Worm (Caenorhabditis elegans) whole organism, L4 larva: ENCODE data around the gene nlp-34.

Source experiments
- F49E8.2 ChIP-seq: sonication (generic microtip); optimal IDR thresholded peaks from 2 replicates; lab custom pipeline; 2016; ENCODE audit warnings: missing compliant biosample characterization, mild to moderate bottlenecking, missing genetic modification characterization, borderline replicate concordance
- T20F7.1 ChIP-seq: fragments of 200-800 bp; sonication (Bioruptor generic); optimal IDR thresholded peaks from 2 replicates; lab custom pipeline; 2018; ENCODE audit warnings: mild to moderate bottlenecking, missing genetic modification characterization, missing compliant biosample characterization
- T26A8.4 ChIP-seq: fragments of 200-800 bp; sonication (Bioruptor generic); IDR thresholded peaks from 2 replicates; pipeline ENCODE4 v1.3.6; 2022; ENCODE audit warnings: missing genetic modification characterization, missing compliant biosample characterization
- ZK337.2 ChIP-seq: fragments of 200-800 bp; sonication (Bioruptor generic); IDR thresholded peaks from 2 replicates; pipeline ENCODE4 v1.3.6; 2022; ENCODE audit warnings: missing genetic modification reagents, missing genetic modification characterization, missing compliant biosample characterization
- aly-2 ChIP-seq: sonication (generic microtip); optimal IDR thresholded peaks from 2 replicates; lab custom pipeline; 2018; ENCODE audit warnings: missing biosample characterization, missing genetic modification characterization
- ama-1 ChIP-seq: fragments of 150-350 bp; optimal IDR thresholded peaks from 2 replicates; lab custom pipeline; 2014; ENCODE audit warnings: inconsistent platforms, mixed read lengths
- ceh-20 ChIP-seq: fragments of 200-800 bp; sonication (Bioruptor generic); IDR thresholded peaks from 2 replicates; pipeline ENCODE4 v1.3.6; 2022; ENCODE audit warnings: missing genetic modification reagents, missing genetic modification characterization, missing compliant biosample characterization
- ceh-62 ChIP-seq: sonication (generic microtip); optimal IDR thresholded peaks from 2 replicates; lab custom pipeline; 2017; ENCODE audit warnings: missing biosample characterization, missing genetic modification characterization
- ceh-82 ChIP-seq: sonication (generic microtip); optimal IDR thresholded peaks from 2 replicates; lab custom pipeline; 2017; ENCODE audit warnings: missing biosample characterization, missing genetic modification characterization
- ctbp-1 ChIP-seq: fragments of 200-800 bp; sonication (Bioruptor generic); IDR thresholded peaks from 2 replicates; pipeline ENCODE4 v1.3.6; 2022; ENCODE audit warnings: missing genetic modification reagents, missing genetic modification characterization, missing compliant biosample characterization
- daf-19 ChIP-seq: fragments of 200-800 bp; sonication (Bioruptor generic); conservative IDR thresholded peaks from 2 replicates; pipeline ENCODE4 v1.3.6; 2022; ENCODE audit warnings: missing genetic modification characterization, missing compliant biosample characterization
- daf-8 ChIP-seq: fragments of 200-800 bp; sonication (Bioruptor generic); IDR thresholded peaks from 2 replicates; pipeline ENCODE4 v1.3.6; 2022; ENCODE audit warnings: missing genetic modification characterization, missing compliant biosample characterization
- dmd-6 ChIP-seq: fragments of 200-800 bp; sonication (Bioruptor generic); IDR thresholded peaks from 2 replicates; pipeline ENCODE4 v1.3.6; 2022; ENCODE audit warnings: missing genetic modification reagents, missing genetic modification characterization, missing compliant biosample characterization
- dmd-8 ChIP-seq: fragments of 200-800 bp; sonication (Bioruptor generic); IDR thresholded peaks from 2 replicates; pipeline ENCODE4 v1.3.6; 2022; ENCODE audit warnings: missing genetic modification characterization, missing compliant biosample characterization
- hif-1 ChIP-seq, 2 experiments: sonication (generic microtip); optimal IDR thresholded peaks; 2 replicates each; lab custom pipeline; 2016 to 2017; ENCODE audit warnings: missing compliant biosample characterization in 2 of 2, missing genetic modification characterization in 2 of 2, missing genetic modification reagents in 2 of 2, missing genotype in 2 of 2, mild to moderate bottlenecking in 1 of 2
- hlh-11 ChIP-seq: fragments of 200-800 bp; sonication (Bioruptor generic); optimal IDR thresholded peaks from 2 replicates; lab custom pipeline; 2018; ENCODE audit warnings: mild to moderate bottlenecking, missing genetic modification characterization, missing compliant biosample characterization
- lim-7 ChIP-seq: fragments of 200-800 bp; sonication (Bioruptor generic); IDR thresholded peaks from 2 replicates; pipeline ENCODE4 v1.3.6; 2022; ENCODE audit warnings: missing genetic modification characterization, missing compliant biosample characterization
- lin-1 ChIP-seq: fragments of 200-800 bp; sonication (Bioruptor generic); IDR thresholded peaks from 2 replicates; pipeline ENCODE4 v1.3.6; 2022; ENCODE audit warnings: missing genetic modification reagents, missing genetic modification characterization, missing compliant biosample characterization
- lin-13 ChIP-seq: fragments of 150-350 bp; optimal IDR thresholded peaks from 2 replicates; lab custom pipeline; 2014; ENCODE audit warnings: missing biosample characterization, missing genetic modification reagents, missing genetic modification characterization
- lin-29 ChIP-seq: fragments of 200-800 bp; sonication (Bioruptor generic); IDR thresholded peaks from 2 replicates; pipeline ENCODE4 v1.3.6; 2022; ENCODE audit warnings: missing genetic modification reagents, missing genetic modification characterization, missing compliant biosample characterization
- lin-39 ChIP-seq: fragments of 150-350 bp; optimal IDR thresholded peaks from 2 replicates; lab custom pipeline; 2014; ENCODE audit warnings: missing biosample characterization, missing genetic modification reagents, missing genetic modification characterization
- madf-5 ChIP-seq, 2 experiments: fragments of 200-800 bp; sonication (Bioruptor generic); IDR thresholded peaks; 2 replicates each; pipeline ENCODE4 v1.3.6; 2022; ENCODE audit warnings: missing compliant biosample characterization in 2 of 2, missing genetic modification characterization in 2 of 2
- mdl-1 ChIP-seq, 2 experiments: fragments of 150-350 bp in 1 of 2; sonication (generic microtip) in 1 of 2; optimal IDR thresholded peaks; 2 replicates each; lab custom pipeline; 2014 to 2017; ENCODE audit warnings: missing biosample characterization in 2 of 2, missing genetic modification characterization in 2 of 2
- nhr-10 ChIP-seq: fragments of 150-350 bp; optimal IDR thresholded peaks from 2 replicates; lab custom pipeline; 2014; ENCODE audit warnings: missing biosample characterization, missing genetic modification characterization
- nhr-237 ChIP-seq: sonication (generic microtip); optimal IDR thresholded peaks from 2 replicates; lab custom pipeline; 2017; ENCODE audit warnings: missing biosample characterization, missing genetic modification characterization
- nhr-41 ChIP-seq: fragments of 200-800 bp; sonication (Bioruptor generic); IDR thresholded peaks from 2 replicates; pipeline ENCODE4 v1.3.6; 2022; ENCODE audit warnings: missing genetic modification reagents, missing genetic modification characterization, missing compliant biosample characterization
- nhr-42 ChIP-seq: fragments of 200-800 bp; sonication (Bioruptor generic); IDR thresholded peaks from 2 replicates; pipeline ENCODE4 v1.3.6; 2022; ENCODE audit warnings: missing genetic modification characterization, missing compliant biosample characterization
- nhr-48 ChIP-seq: sonication (generic microtip); optimal IDR thresholded peaks from 2 replicates; lab custom pipeline; 2016; ENCODE audit warnings: mild to moderate bottlenecking, missing genetic modification characterization, missing compliant biosample characterization
- php-3 ChIP-seq: fragments of 200-800 bp; sonication (Bioruptor generic); IDR thresholded peaks from 2 replicates; pipeline ENCODE4 v1.3.6; 2022; ENCODE audit warnings: missing genetic modification reagents, missing genetic modification characterization, missing compliant biosample characterization
- pqm-1 ChIP-seq: sonication (generic microtip); optimal IDR thresholded peaks from 2 replicates; lab custom pipeline; 2017; ENCODE audit warnings: missing biosample characterization, missing genetic modification characterization
- skn-1 ChIP-seq: fragments of 150-350 bp; optimal IDR thresholded peaks from 2 replicates; lab custom pipeline; 2014; ENCODE audit warnings: missing biosample characterization, missing genetic modification characterization
- snpc-1.2 ChIP-seq: fragments of 200-800 bp; sonication (Bioruptor generic); IDR thresholded peaks from 2 replicates; pipeline ENCODE4 v1.3.6; 2022; ENCODE audit warnings: missing genetic modification reagents, missing genetic modification characterization, missing compliant biosample characterization
- snpc-4 ChIP-seq: fragments of 150-350 bp; optimal IDR thresholded peaks from 2 replicates; lab custom pipeline; 2014; ENCODE audit warnings: missing biosample characterization, missing genetic modification characterization
- tra-1 ChIP-seq: fragments of 200-800 bp; sonication (Bioruptor generic); IDR thresholded peaks from 2 replicates; pipeline ENCODE4 v1.3.6; 2022; ENCODE audit warnings: missing genetic modification reagents, missing genetic modification characterization, missing compliant biosample characterization
- unc-62 ChIP-seq, 3 experiments: fragments of 150-350 bp in 1 of 3; sonication (generic microtip); optimal IDR thresholded peaks in 2 of 3; peaks in 1 of 3; 1 replicate in 1 of 3; 2 replicates in 2 of 3; lab custom pipeline; 2014 to 2017; ENCODE audit warnings: missing biosample characterization in 3 of 3, missing genetic modification characterization in 3 of 3, missing genetic modification reagents in 3 of 3, missing genotype in 1 of 3
- zag-1 ChIP-seq: fragments of 150-350 bp; optimal IDR thresholded peaks from 2 replicates; lab custom pipeline; 2014; ENCODE audit warnings: missing biosample characterization, missing genetic modification characterization
- zfp-3 ChIP-seq: fragments of 200-800 bp; sonication (Bioruptor generic); conservative IDR thresholded peaks from 2 replicates; pipeline ENCODE4 v1.3.6; 2022; ENCODE audit warnings: missing genetic modification reagents, missing genetic modification characterization, missing compliant biosample characterization
- ztf-7 ChIP-seq: fragments of 150-350 bp; optimal IDR thresholded peaks from 2 replicates; lab custom pipeline; 2014; ENCODE audit warnings: missing biosample characterization, missing genetic modification characterization

nlp-34 gene

ce11 chrV:4024777-4025176 is 45.8 kb upstream of the nlp-34 start, which contains the start of gene K09D9.1 (continued):
- peak; percentile 58; the same call in 1 of the 2 replicates for TF ChIP-seq nhr-41 (GFP tag; lab: Robert Waterston, UW)
- no peak for TF ChIP-seq snpc-1.2 (GFP tag; lab: Robert Waterston, UW)
- no peak for TF ChIP-seq T26A8.4 (GFP tag; lab: Robert Waterston, UW)
- no peak for TF ChIP-seq tra-1 (GFP tag; lab: Robert Waterston, UW)
- TF ChIP-seq aly-2 (tag; lab: Kevin White, UChicago): no peak
- no peak for TF ChIP-seq skn-1 (tag; lab: Kevin White, UChicago)
- TF ChIP-seq nhr-42 (GFP tag; lab: Robert Waterston, UW): no peak
- no peak for TF ChIP-seq ama-1
- no peak for TF ChIP-seq zag-1
- no peak for TF ChIP-seq madf-5 (GFP tag; IDR thresholded peaks at IDR 0.05; lab: Robert Waterston, UW)
- TF ChIP-seq snpc-4 (tag; lab: Kevin White, UChicago): no peak
- no peak for TF ChIP-seq nhr-10
- no peak for TF ChIP-seq ceh-20
- TF ChIP-seq php-3: peak; percentile 78
- no peak for TF ChIP-seq ZK337.2 (GFP tag; lab: Robert Waterston, UW)
- no peak for TF ChIP-seq ctbp-1 (GFP tag; lab: Robert Waterston, UW)
- no peak for TF ChIP-seq dmd-8 (GFP tag; lab: Robert Waterston, UW)
- TF ChIP-seq T20F7.1: peak; percentile 70
- TF ChIP-seq lim-7 (GFP tag; lab: Robert Waterston, UW): no peak
- no peak for TF ChIP-seq zfp-3 (GFP tag; lab: Robert Waterston, UW)
- TF ChIP-seq hlh-11 (tag; lab: Kevin White, UChicago): peak; percentile 84
- peak; percentile 45 for TF ChIP-seq nhr-48 (tag; lab: Kevin White, UChicago)
- no peak for TF ChIP-seq F49E8.2 (tag; lab: Kevin White, UChicago)

- no peak for TF ChIP-seq mdl-1 (tag; optimal IDR thresholded peaks at IDR 0.05; lab: Kevin White, UChicago)
- TF ChIP-seq nhr-41 (GFP tag; lab: Robert Waterston, UW): no peak
- no peak for TF ChIP-seq hif-1 (tag; optimal IDR thresholded peaks at IDR 0.05; lab: Kevin White, UChicago)
- TF ChIP-seq ceh-62 (tag; lab: Kevin White, UChicago): no peak
- TF ChIP-seq lin-39: no peak
- no peak for TF ChIP-seq ama-1
- no peak for TF ChIP-seq pqm-1 (tag; lab: Kevin White, UChicago)
- TF ChIP-seq ztf-7 (tag; lab: Kevin White, UChicago): no peak
- TF ChIP-seq daf-8 (GFP tag; lab: Robert Waterston, UW): no peak
- TF ChIP-seq hlh-11 (tag; lab: Kevin White, UChicago): no peak
- TF ChIP-seq dmd-6 (GFP tag; lab: Robert Waterston, UW): no peak
- TF ChIP-seq lin-1 (GFP tag; lab: Robert Waterston, UW): no peak
- TF ChIP-seq daf-19: no peak
- TF ChIP-seq F49E8.2 (tag; lab: Kevin White, UChicago): no peak
Measured at ce11 chrV:4022309-4022708, 43.4 kb upstream of the nlp-34 start, which contains the start of gene cyp-35A3. Gene cyp-35A3 (plus strand): TSS chrV:4022609.

ce11 chrV:4021776-4022175 is 42.8 kb upstream of the nlp-34 start, which contains the start of gene K09D9.14:
Gene K09D9.14 (minus strand): TSS chrV:4021876.
- TF ChIP-seq zfp-3 (GFP tag; lab: Robert Waterston, UW) (no peak), skn-1 (tag; lab: Kevin White, UChicago) (no peak), lin-13 (no peak), lin-29 (no peak), nhr-237 (tag; lab: Kevin White, UChicago) (no peak), ama-1 (no peak), ceh-82 (tag; lab: Kevin White, UChicago) (no peak)

ce11 chrV:4019188-4019587 is 40.3 kb upstream of the nlp-34 start, which contains the start of gene K09D9.3:
Gene K09D9.3 (plus strand): TSS chrV:4019488.
- TF ChIP-seq unc-62 (GFP tag; optimal IDR thresholded peaks at IDR 0.05 in 1 of 2; lab: Kevin White, UChicago) (no peak), unc-62 (tag; optimal IDR thresholded peaks at IDR 0.05; lab: Kevin White, UChicago) (no peak)
